Fruit fly (Drosophila melanogaster): ENCODE measurements around the gene mAChR-B.

Gene mAChR-B

DNA sequence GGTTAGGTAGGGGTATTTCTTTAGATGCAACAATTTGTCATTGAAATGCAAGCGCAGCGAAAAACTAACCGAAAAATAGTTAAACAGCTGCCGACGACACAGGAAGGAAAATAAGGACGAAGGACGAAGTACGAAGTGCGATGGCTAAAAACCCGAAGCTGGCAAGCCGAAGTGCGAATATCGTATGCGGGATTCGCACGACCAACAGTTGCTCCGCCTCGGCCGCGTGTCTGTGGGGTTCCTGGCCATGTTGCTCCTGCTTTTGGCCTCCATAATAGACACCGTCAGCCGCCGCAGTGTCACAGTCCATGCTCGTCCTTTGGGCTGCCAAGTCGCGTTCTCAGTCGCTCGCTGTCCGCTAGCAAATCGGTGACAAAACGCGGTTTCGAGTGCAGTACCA is at the start of gene mAChR-B:
TSS of gene mAChR-B (plus strand) at position 301 of the 400 bp plus-strand sequence.
- TF ChIP-seq rn (GFP tag; IDR thresholded peaks at IDR 0.05) (no peak), CG9948 (tag; optimal IDR thresholded peaks at IDR 0.05) (no peak), EcR (GFP tag; optimal IDR thresholded peaks at IDR 0.05) (no peak), CG10348 (GFP tag; IDR thresholded peaks at IDR 0.05) (no peak), CG32121 (GFP tag; IDR thresholded peaks at IDR 0.05) (no peak), CG13204 (GFP tag; optimal IDR thresholded peaks at IDR 0.05) (no peak), Pif1A (GFP tag; optimal IDR thresholded peaks at IDR 0.05) (no peak), CG8301 (tag; optimal IDR thresholded peaks at IDR 0.05) (no peak), CG34367 (tag; optimal IDR thresholded peaks at IDR 0.05) (no peak)

DNA sequence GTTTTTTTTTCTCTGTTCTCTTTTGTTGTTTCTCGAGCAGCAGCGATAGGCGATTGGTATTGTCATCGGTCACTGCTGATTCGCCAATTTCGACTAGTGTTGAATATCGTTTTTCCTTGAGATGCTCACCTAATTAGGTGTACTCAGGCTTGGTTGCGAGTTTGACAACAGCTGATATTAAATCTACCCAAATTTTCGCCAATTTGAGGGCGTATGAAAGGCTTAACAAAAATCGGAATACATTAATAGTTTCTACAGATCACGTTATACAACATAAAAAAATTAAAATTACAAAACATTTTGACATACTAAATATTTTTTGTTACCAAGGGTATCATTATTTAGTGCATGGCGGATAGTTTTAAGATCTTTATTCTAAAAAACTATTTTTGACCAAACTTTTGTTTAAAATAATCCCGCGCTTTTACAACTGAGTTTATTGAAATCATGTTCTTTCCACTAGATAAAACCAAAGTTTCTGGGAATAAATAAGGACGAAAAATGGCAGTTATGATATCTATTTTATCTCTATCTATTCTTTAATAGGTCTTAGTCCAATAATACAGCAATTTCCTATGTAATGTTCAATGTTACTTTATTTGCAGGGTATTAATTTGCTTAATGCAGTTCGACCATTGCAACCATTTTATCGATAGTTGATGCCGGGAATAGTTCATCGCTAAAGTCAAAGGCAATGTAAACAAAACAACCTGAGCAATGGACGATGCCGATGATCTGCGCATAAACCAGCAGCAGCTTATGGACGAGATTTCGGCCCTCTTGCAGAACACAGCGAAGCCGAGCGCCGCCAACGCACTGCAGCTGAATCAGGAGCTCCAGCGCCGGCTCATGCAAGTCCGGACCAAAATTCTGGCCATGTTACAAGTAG is 45.7 kb upstream of the mAChR-B start, which contains the start of the genes CG10435 and Pbp95:
TSS of gene CG10435 (minus strand) at position 81 of the 889 bp plus-strand sequence.
TSS of gene Pbp95 (plus strand) at position 671 of the 889 bp plus-strand sequence.
- TF ChIP-seq CG17806 (tag; optimal IDR thresholded peaks at IDR 0.05) (peak; percentile 4), rn (GFP tag; IDR thresholded peaks at IDR 0.05) (0 out of 2 replicates have a peak, but pooled peaks have one; percentile 11), Pif1B (GFP tag; optimal IDR thresholded peaks at IDR 0.05) (no peak), CG10348 (GFP tag; IDR thresholded peaks at IDR 0.05) (no peak), fd96Ca (GFP tag; IDR thresholded peaks at IDR 0.05) (peak; percentile 69; the same call in 2 of the 3 replicates), CG8301 (tag; optimal IDR thresholded peaks at IDR 0.05) (no peak), CG14655 (GFP tag; optimal IDR thresholded peaks at IDR 0.05) (no peak), Ets98B (GFP tag; IDR thresholded peaks at IDR 0.05) (peak; percentile 50), CG9948 (tag; optimal IDR thresholded peaks at IDR 0.05) (no peak), CG13204 (GFP tag; optimal IDR thresholded peaks at IDR 0.05) (no peak), CG15710 (tag; optimal IDR thresholded peaks at IDR 0.05) (no peak), CG32121 (GFP tag; IDR thresholded peaks at IDR 0.05) (no peak), CG8159 (tag; optimal IDR thresholded peaks at IDR 0.05) (no peak), D1 (tag; optimal IDR thresholded peaks at IDR 0.05) (no peak), CG4496 (GFP tag; IDR thresholded peaks at IDR 0.05) (peak; percentile 66), Pif1A (GFP tag; optimal IDR thresholded peaks at IDR 0.05) (no peak), CG12605 (GFP tag; IDR thresholded peaks at IDR 0.05) (no peak), Snoo (tag; optimal IDR thresholded peaks at IDR 0.05) (no peak), EcR (GFP tag; optimal IDR thresholded peaks at IDR 0.05) (no peak), CG34367 (tag; optimal IDR thresholded peaks at IDR 0.05) (no peak), gl (tag; optimal IDR thresholded peaks at IDR 0.05) (no peak)

DNA sequence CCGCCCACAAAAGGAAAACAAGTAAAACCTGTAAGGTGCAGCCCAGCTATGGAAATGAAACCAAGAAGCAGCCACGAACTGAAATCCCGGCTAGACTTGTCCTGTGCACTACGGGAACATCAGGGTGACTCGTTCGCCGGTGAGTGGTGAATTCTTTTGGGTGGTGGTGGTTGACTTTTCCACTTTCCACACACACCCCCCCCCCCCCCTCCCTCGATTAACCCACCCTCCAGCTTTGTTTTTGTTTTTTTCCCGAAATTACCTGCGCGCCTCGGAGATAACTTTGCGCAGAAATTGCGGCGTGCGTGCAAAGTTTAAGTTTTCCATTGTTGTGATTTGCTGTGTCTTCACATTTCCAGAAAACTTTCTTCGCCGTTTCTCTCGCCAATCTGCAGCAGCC is 32.6 kb upstream of the mAChR-B start:
- TF ChIP-seq CG10348 (GFP tag; IDR thresholded peaks at IDR 0.05), result no peak
- TF ChIP-seq CG34367 (tag; optimal IDR thresholded peaks at IDR 0.05), result no peak
- TF ChIP-seq CG8301 (tag; optimal IDR thresholded peaks at IDR 0.05), result no peak
- no peak for TF ChIP-seq CG9948 (tag; optimal IDR thresholded peaks at IDR 0.05)
- no peak for TF ChIP-seq rn (GFP tag; IDR thresholded peaks at IDR 0.05)

DNA sequence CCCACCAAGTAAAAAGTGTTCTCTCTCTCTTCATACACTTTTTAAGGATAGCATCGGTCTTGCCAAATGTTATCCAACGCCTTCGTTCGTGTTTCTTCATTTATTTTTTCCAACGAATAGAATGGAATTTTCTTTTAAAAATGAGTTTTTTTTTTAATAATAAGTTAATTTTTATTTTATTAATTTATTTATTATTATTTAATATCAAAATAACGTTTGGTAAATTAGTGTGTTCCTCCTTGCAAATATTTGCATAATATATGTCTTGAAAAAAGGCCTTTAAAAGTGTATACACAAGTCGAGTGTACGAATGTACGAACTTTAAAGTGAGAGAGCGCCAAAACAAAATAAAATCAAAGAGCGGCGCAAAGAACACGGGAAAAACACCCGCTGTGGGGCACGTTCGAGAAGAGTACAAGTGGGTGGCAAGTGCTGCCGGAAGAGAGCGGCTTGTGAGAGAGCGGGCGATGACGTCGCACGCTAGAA is 31.8 kb upstream of the mAChR-B start:
- TF ChIP-seq CG8159 (tag; optimal IDR thresholded peaks at IDR 0.05) (peak; percentile 91), fd96Ca (GFP tag; IDR thresholded peaks at IDR 0.05) (no peak), CG34367 (tag; optimal IDR thresholded peaks at IDR 0.05) (peak; percentile 85), EcR (GFP tag; optimal IDR thresholded peaks at IDR 0.05) (peak; percentile 43), CG32121 (GFP tag; IDR thresholded peaks at IDR 0.05) (peak; percentile 63), Ets98B (GFP tag; IDR thresholded peaks at IDR 0.05) (peak; percentile 65), Pif1A (GFP tag; optimal IDR thresholded peaks at IDR 0.05) (peak; percentile 38), D1 (tag; optimal IDR thresholded peaks at IDR 0.05) (peak; percentile 85), gl (tag; optimal IDR thresholded peaks at IDR 0.05) (no peak), rn (GFP tag; IDR thresholded peaks at IDR 0.05) (no peak), CG15710 (tag; optimal IDR thresholded peaks at IDR 0.05) (peak; percentile 93), CG9948 (tag; optimal IDR thresholded peaks at IDR 0.05) (peak; percentile 87), CG4496 (GFP tag; IDR thresholded peaks at IDR 0.05) (peak; percentile 43; the same call in 1 of the 3 replicates), Snoo (tag; optimal IDR thresholded peaks at IDR 0.05) (peak; percentile 85), Pif1B (GFP tag; optimal IDR thresholded peaks at IDR 0.05) (peak; percentile 86), CG13204 (GFP tag; optimal IDR thresholded peaks at IDR 0.05) (peak; percentile 79), CG12605 (GFP tag; IDR thresholded peaks at IDR 0.05) (peak; percentile 62), CG10348 (GFP tag; IDR thresholded peaks at IDR 0.05) (0 out of 2 replicates have a peak, but pooled peaks have one; percentile 11), CG17806 (tag; optimal IDR thresholded peaks at IDR 0.05) (peak; percentile 80), CG14655 (GFP tag; optimal IDR thresholded peaks at IDR 0.05) (peak; percentile 93), CG8301 (tag; optimal IDR thresholded peaks at IDR 0.05) (peak; percentile 55)

DNA sequence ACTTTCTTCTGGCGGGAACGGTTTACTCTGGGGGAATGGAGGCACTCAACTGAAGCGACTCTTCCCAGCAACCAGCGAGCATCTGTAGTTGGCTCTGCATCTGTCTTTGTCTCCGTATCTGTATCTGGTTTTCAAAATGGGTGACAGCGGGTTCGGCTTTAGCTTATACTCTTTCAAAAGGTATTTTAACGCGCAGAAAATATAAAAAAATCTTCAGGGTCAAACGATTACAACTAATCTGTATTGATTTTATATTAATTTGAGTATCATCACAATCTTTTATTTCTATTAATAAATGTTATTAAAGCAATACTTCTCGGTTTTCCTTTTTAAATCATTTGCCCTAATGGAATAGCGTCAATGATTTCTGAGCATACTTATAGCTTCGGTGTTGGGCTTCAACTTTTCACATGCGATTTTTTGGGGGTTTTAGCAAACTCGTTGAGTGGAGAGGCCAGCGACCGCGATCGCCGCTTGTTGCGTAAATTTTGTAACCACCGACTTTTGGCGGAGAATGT is 29.5 kb upstream of the mAChR-B start, which contains the start of gene ImpE3:
TSS of gene ImpE3 (minus strand) at position 51 of the 518 bp plus-strand sequence.
- TF ChIP-seq CG17806 (tag; optimal IDR thresholded peaks at IDR 0.05) (peak; percentile 25), rn (GFP tag; IDR thresholded peaks at IDR 0.05) (no peak), CG4496 (GFP tag; IDR thresholded peaks at IDR 0.05) (no peak), CG8159 (tag; optimal IDR thresholded peaks at IDR 0.05) (peak; percentile 36), Snoo (tag; optimal IDR thresholded peaks at IDR 0.05) (peak; percentile 72), CG34367 (tag; optimal IDR thresholded peaks at IDR 0.05) (no peak), CG8301 (tag; optimal IDR thresholded peaks at IDR 0.05) (peak; percentile 61), CG15710 (tag; optimal IDR thresholded peaks at IDR 0.05) (peak; percentile 36), CG12605 (GFP tag; IDR thresholded peaks at IDR 0.05) (no peak), CG10348 (GFP tag; IDR thresholded peaks at IDR 0.05) (no peak), gl (tag; optimal IDR thresholded peaks at IDR 0.05) (no peak), D1 (tag; optimal IDR thresholded peaks at IDR 0.05) (no peak), CG14655 (GFP tag; optimal IDR thresholded peaks at IDR 0.05) (peak; percentile 41), CG32121 (GFP tag; IDR thresholded peaks at IDR 0.05) (no peak), CG9948 (tag; optimal IDR thresholded peaks at IDR 0.05) (no peak), Pif1B (GFP tag; optimal IDR thresholded peaks at IDR 0.05) (peak; percentile 36), Pif1A (GFP tag; optimal IDR thresholded peaks at IDR 0.05) (peak; percentile 43), CG13204 (GFP tag; optimal IDR thresholded peaks at IDR 0.05) (no peak), EcR (GFP tag; optimal IDR thresholded peaks at IDR 0.05) (peak; percentile 32), Ets98B (GFP tag; IDR thresholded peaks at IDR 0.05) (peak; percentile 20; the same call in 1 of the 2 replicates), fd96Ca (GFP tag; IDR thresholded peaks at IDR 0.05) (no peak)

Data from whole organism, pupa.